Worm (Caenorhabditis elegans): Measurements from ENCODE around the gene fbxb-47.

DNA sequence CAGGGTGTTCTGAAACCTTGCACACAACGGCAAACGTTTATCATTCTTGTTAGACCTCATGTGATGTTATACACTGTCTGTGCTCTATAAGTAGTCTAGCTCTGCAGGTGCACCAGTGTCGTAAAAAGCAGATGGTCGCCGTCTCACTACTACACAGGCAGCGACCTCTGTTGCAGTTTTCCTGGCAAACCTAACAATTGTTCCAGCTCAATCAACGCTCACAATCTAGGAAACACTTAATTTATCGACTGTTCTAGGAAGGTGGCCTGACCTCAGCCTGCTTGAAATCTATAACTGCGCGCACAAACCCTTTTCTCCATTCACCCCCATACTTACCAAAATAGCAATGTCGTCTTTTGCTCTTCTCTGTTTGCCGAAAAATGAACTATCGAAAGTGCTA, 21.1 kb upstream of the fbxb-47 start, which contains the start of gene fbxb-11:
- no peak for TF ChIP-seq unc-86 (tag; optimal IDR thresholded peaks at IDR 0.05)
- TF ChIP-seq mef-2 (tag; optimal IDR thresholded peaks at IDR 0.05) = no peak
- no peak for TF ChIP-seq lsy-2 (tag; optimal IDR thresholded peaks at IDR 0.05)
- TF ChIP-seq unc-130 (tag; optimal IDR thresholded peaks at IDR 0.05) = no peak
- no peak for TF ChIP-seq swsn-7 (tag; optimal IDR thresholded peaks at IDR 0.05)
- TF ChIP-seq elt-3 (tag; optimal IDR thresholded peaks at IDR 0.05) = no peak
- TF ChIP-seq ama-1 (optimal IDR thresholded peaks at IDR 0.05) = no peak
- no peak for TF ChIP-seq efl-1 (optimal IDR thresholded peaks at IDR 0.05)
- TF ChIP-seq efl-1 (GFP tag; optimal IDR thresholded peaks at IDR 0.05 in 1 of 2) = no peak
- no peak for TF ChIP-seq nhr-12 (tag; optimal IDR thresholded peaks at IDR 0.05)
- TF ChIP-seq lin-35 (GFP tag; optimal IDR thresholded peaks at IDR 0.05) = no peak
- no peak for TF ChIP-seq lin-39 (tag; optimal IDR thresholded peaks at IDR 0.05)
- TF ChIP-seq skn-1 (tag; optimal IDR thresholded peaks at IDR 0.05) = no peak
- TF ChIP-seq tbx-2 (tag; optimal IDR thresholded peaks at IDR 0.05) = no peak

Measured in whole organism, L1 larva.